Fruit fly (Drosophila melanogaster) S2 (cell line): Measurements from ENCODE around the gene CG31253.
"Not testable (repeated sequence)": the region's sequence is repeated elsewhere in the genome, so short reads cannot be mapped to it uniquely, and the experiment has no call there.

Source experiments
- CG8478 ChIP-seq: fragments of >200 bp; optimal IDR thresholded peaks from 2 replicates; lab custom pipeline; 2018
- CTCF ChIP-seq, 2 experiments: fragments of >200 bp; optimal IDR thresholded peaks; 2 replicates each; lab custom pipeline; 2018

The CG31253 gene

DNA sequence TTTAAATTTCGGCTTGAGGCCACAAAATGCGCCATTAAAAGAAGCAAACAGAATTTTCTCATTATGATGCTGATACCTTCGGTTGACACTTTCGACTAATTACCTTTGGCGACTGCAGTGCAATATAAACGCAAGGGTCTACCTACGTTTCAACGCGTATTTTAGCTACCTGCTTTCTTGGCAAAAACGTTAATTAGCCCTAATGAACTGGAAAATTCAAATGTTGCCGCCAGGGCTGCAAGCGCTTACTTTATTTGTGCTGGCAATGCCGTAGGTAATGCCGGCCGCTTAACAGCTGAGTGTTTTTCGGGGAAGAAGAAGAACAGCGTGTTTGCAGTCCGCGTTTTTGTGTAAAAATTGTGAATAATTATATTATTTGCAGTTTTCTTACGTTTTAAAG, at the start of gene CG31253:
Gene CG31253, minus strand, starts transcription at position 101 of the 400 bp plus-strand sequence.
- TF ChIP-seq CTCF (optimal IDR thresholded peaks at IDR 0.05; lab: Kevin White, UChicago); CG8478: not testable (repeated sequence)

DNA sequence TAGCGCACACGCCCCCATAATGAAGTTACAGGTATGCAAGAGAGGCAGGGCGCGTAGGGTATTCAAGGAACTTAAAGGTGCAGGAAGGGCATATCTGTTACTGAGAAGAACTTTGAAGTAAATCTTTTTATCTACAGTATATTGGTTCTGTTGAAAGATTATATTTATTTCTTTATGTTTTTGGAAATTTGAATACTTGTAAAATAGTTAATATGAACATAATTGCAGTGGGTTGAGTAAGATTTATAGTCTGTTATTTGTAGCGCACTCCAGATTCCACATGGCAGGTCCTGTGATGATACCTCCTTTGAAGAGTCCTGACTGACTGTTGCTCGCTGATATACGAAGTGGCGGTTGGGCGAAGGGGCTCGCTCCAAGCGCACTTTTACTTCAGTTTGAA, 43.7 kb upstream of the CG31253 start:
- TF ChIP-seq CTCF (optimal IDR thresholded peaks at IDR 0.05; lab: Kevin White, UChicago) (no peak), CG8478 (no peak)

DNA sequence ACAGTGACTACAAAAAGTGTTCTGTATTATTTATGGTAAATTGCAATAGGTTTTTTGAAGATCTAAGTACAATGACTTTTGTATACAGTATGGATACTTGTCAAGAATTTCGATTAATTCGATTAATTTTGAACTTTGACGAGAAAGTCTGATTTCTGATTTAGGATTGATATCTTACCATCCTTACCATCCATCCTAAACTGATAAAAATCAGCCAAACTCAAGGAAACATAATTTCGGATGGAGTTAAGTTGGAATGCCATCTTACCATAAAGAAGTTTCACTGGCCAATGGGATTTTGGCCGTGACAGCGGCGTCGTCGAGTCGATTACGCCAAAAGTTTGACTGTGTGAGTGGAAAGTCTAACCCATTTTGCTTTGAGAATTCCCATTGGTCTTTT, 30.3 kb upstream of the CG31253 start, which contains the start of gene CG4815:
Gene CG4815, minus strand, starts transcription at position 101 of the 400 bp plus-strand sequence.
- TF ChIP-seq CG8478 = no peak
- TF ChIP-seq CTCF (optimal IDR thresholded peaks at IDR 0.05; lab: Kevin White, UChicago) = no peak

DNA sequence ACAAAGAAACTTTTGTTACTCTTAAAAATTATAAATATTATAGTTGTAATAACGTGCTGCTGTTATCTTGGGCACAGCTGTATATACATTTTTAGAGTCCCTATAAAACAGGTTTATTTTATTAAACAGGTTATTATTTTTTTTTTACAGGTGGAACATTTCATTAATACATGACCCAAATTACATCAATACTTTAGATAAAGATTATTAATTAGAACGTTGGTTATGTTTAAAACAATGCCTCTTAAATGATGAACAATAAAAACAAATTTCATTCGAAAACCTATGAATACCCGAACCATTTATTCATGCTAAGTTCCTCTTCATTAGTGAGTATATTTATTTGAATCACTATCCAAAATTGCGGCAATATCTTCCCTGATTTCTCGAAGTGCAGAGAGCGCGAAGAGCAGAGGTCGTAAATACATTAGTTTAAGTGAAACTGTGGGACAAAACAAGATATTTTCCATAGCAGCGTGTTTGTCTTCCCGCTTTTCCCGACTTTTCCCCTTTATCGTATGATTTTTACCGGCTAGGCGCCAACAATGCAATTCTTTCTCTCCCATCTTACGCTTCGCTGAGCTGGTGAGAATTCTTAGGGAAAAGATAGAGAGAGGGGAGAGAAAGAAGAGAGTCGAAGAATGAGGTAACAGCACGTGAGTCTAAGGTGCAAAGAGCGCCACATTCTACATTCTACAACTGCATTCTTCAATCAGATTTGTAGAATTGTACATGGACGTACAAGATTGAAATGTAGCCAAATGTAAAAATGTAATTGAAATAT, 28.5 kb upstream of the CG31253 start:
- no peak for TF ChIP-seq CG8478
- no peak for TF ChIP-seq CTCF (optimal IDR thresholded peaks at IDR 0.05; lab: Kevin White, UChicago)

DNA sequence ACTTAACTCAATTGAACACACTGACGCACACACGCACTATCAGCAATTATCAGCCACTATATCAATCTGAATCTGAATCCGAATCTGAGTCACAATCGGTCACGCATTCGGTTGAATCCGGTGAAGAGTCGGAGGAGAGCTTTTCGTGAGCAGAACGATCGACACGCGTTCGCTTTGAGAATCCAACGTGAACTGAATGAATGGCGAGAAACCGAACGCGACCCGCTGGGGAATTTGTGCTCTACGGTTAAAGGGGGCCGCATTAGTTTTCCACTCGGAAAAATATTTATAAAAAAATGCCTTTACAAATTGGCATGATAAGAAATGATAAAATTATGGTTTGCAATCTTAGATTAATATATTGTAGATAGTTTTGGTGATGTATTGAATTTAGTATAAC, 27.8 kb upstream of the CG31253 start, which contains the start of gene betaTub97EF:
Gene betaTub97EF, minus strand, starts transcription at position 196 of the 400 bp plus-strand sequence.
- TF ChIP-seq CTCF (optimal IDR thresholded peaks at IDR 0.05; lab: Kevin White, UChicago) (no peak), CG8478 (no peak)

DNA sequence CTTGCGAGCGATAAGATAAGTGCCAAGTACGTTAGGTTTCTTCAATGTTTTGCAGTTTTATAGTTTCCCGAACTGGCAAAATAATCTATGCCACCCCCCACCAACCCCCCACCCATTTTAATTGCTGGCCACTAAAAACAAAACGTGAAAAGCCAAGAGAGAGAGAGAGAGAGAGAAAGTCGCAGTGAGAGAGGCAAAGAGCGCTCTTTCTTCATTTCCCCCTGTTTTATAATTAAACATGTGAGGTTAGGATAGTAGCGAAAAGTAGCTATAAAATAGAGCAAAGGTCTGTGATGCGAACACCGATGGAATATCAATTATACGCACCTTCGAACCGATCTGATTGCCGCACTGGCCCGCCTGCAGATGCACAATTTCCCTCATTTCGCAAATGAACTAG, 27.4 kb upstream of the CG31253 start:
- TF ChIP-seq CG8478 (no peak), CTCF (optimal IDR thresholded peaks at IDR 0.05; lab: Kevin White, UChicago) (no peak)

DNA sequence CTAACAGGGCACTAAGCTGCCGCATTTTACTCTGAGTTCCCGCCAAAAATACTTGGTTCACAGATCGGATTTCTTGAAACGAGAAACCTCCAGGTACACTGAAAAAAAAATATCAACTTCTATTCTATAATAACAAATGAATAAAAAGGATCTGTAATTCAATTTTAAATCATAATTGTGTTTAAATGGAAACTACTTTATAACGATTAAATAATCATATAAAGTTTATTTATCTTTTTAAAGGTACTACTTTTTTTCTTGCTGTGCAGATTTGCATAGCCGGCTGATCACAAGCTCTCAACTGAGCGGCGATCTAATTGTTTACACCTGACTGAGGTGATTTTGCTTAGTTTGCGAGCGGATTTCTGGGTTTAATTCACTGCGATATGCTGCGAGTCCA, 27.0 kb upstream of the CG31253 start:
- TF ChIP-seq CG8478 (no peak), CTCF (optimal IDR thresholded peaks at IDR 0.05; lab: Kevin White, UChicago) (no peak)

DNA sequence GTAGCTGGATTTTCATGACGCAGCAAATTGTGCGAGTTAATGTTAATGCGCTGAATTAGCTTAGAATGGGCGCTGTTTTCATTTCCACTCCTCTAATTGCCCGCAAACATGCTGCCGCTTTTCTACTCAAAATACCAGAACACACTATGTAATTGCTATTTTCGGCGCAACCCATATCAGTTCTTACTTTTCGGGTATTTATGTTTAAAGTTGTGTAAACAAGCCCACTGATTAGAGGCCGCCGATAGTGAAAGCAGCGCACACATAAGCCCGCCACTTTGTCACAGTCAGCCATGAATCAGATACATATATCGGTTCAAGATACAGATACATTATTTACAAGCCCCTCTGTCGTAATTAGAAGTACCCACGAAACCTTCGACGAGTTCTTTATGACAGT, 26.4 kb upstream of the CG31253 start:
- TF ChIP-seq CTCF (optimal IDR thresholded peaks at IDR 0.05; lab: Kevin White, UChicago) = no peak
- TF ChIP-seq CG8478 = no peak

DNA sequence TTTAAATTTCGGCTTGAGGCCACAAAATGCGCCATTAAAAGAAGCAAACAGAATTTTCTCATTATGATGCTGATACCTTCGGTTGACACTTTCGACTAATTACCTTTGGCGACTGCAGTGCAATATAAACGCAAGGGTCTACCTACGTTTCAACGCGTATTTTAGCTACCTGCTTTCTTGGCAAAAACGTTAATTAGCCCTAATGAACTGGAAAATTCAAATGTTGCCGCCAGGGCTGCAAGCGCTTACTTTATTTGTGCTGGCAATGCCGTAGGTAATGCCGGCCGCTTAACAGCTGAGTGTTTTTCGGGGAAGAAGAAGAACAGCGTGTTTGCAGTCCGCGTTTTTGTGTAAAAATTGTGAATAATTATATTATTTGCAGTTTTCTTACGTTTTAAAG, 2.7 kb upstream of the CG31253 start, which contains the start of the genes CG31131 and CG4849:
Gene CG31131, minus strand, starts transcription at position 101 of the 400 bp plus-strand sequence.
Gene CG4849, plus strand, starts transcription at position 297 of the 400 bp plus-strand sequence.
- not testable (repeated sequence) for TF ChIP-seq CG8478; CTCF (optimal IDR thresholded peaks at IDR 0.05; lab: Kevin White, UChicago)

DNA sequence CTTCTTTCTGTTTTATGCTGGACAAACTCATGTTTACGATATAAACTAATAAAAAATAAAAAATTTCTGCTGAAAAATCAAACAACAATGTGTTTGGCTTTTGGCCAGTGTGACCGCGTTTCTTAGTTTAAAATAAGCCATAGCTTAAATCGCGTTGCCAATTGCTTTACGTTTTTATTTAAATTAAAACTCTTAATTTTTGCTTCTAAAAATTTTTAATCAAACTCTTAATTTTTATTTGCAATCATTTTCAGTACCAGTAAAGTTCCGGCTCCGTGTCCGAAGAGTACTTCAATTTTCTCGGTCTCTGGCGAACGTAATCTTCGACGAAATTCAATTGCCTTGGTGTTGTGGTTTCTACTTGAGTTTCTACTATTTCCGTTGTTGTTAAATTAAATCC, 1.2 kb downstream of the CG31253 start, which contains the start of the genes CG42487 and CG4884:
Gene CG42487, minus strand, starts transcription at position 101 of the 400 bp plus-strand sequence.
Gene CG4884, minus strand, starts transcription at position 101 of the 400 bp plus-strand sequence.
- TF ChIP-seq CG8478; CTCF (optimal IDR thresholded peaks at IDR 0.05; lab: Kevin White, UChicago): not testable (repeated sequence)

DNA sequence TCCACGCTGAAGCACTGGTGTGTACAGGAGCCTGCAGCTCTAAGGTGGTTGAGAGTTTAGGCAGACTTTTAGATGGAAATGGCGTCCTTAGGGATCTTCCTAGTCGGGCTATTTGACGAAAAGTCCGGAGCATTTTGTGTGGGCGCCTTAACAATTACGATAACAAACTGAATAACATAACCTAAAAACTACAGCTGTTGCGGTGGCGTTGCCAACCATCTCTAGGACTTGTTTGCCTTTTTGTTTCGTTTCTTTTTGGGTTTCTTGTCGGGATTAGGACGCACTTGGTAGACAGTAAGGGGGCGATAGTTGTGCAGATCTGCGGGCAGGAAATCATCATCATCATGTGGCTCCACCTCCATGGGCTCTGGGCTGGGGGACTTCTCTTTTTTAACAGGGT, 2.4 kb downstream of the CG31253 start:
- no peak for TF ChIP-seq CG8478
- TF ChIP-seq CTCF (optimal IDR thresholded peaks at IDR 0.05; lab: Kevin White, UChicago) = no peak

DNA sequence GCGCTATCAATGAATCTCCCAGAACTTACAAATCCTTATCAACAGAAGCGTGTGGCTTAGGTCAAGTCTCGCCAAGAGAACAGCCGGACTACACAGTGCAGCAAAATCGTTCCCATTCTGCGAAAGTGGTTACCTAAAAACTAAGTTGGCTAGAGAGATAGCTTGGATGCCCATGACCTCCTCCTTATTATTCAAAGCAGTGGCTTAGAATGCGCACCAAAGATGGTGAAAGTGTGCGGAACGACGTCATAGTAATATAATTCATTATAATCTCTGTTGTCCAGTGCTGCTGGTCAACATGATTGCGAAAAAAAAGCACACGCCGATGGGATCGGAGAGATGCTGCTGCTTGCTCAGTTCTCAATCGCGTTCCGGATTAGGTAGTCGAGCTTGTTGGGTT, 5.8 kb downstream of the CG31253 start, which contains the start of gene Nep7:
Gene Nep7, plus strand, starts transcription at position 385 of the 400 bp plus-strand sequence.
- no peak for TF ChIP-seq CTCF (optimal IDR thresholded peaks at IDR 0.05; lab: Kevin White, UChicago)
- TF ChIP-seq CG8478 = no peak

DNA sequence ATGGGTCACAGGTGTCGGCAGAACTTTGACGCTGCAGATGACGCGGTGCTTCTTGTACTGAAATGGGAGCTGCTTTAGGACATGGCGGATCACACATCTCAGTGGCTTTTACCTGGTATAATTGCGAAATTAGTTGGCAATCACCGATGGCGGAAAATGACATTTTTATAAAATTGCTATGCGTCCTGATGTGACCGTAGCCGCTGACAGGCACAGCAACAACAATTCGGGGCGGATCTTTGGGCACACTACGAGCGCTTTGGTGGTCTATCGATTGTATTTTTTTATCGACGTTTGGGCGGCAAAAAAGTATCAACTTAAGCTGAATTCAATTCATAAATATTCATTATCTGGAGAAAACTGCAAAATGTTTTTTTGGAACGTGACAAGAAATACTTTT, 6.5 kb downstream of the CG31253 start, which contains the start of gene CG4951:
Gene CG4951, minus strand, starts transcription at position 223 of the 400 bp plus-strand sequence.
- TF ChIP-seq CG8478 = no peak

DNA sequence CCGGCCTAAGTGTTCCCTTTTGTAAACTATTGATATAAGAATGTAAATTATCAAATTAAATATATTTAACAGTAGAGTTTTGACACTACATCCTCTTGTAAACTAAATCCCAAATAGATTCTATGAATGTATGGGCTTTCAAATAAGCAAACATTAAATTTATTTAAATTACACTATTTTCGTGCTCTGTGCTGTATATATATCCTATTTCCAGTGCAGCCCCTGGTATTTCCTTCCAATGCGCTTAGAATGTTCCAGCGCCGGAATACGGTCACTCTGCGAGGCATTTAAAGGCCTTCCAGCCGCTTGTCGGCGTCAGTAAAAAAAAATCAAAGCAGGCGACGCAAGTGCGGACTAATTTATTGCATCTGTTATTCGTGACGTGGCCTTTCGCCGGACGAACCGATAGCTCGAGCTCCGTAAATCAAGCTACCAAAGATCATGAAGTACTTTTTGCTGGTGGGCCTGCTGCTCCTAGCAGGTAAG, 11.9 kb downstream of the CG31253 start, which contains the start of gene Gp93:
Gene Gp93, plus strand, starts transcription at position 291 of the 486 bp plus-strand sequence.
- TF ChIP-seq CTCF (optimal IDR thresholded peaks at IDR 0.05; lab: Kevin White, UChicago) = no peak
- TF ChIP-seq CG8478 = no peak

DNA sequence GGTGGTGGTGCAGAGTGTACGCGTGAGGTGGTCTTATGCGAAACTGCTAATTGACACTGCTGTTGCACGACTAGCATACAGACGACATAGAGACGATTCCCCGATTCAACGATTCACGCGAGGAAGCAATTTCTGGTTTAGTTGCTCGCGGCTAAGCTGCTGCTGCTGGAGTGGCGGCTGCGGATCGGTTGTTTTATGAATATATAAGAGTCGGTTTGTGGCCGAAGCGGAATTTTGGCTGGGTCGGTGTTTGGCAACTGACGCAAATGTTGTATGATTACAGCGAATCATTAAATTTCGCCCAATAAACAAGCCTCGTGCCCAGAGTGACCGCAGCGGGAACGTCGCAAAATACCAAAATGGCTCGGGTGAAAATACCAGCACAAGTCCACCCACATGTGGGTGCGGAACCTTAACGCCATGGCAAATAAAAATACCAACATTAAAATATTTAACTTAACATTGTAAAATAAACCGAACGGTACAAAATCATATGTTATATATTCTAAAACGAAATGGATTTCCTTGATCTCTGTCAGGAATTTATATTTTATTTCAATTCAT, 12.6 kb downstream of the CG31253 start, which contains the start of gene mfrn:
Gene mfrn, minus strand, starts transcription at position 340 of the 564 bp plus-strand sequence.
- TF ChIP-seq CTCF (optimal IDR thresholded peaks at IDR 0.05; lab: Kevin White, UChicago) (peak in 1 of 2 experiments; percentile 18), CG8478 (no peak)
